Fruit fly (Drosophila melanogaster): ENCODE data around the gene CG34316.

CG34316 gene

DNA sequence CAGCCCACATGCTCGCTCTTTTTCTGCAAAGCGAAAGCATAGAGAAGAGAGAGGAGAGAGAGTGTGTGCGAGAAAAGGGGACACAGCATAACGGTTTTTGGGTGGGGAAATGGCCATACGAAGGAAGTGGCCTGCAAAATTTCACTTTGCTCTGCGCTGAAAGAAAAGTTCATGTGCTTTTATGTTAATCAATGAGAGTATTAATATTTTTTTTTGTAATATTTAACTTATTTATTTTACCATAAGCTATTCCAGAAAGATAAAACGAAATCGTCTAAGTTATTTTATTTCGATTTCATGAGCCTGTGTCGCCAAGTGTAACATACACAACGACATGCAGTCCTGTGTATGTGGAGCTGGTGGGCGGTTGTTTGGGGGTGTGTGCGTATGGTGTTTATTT lies 20.1 kb downstream of the CG34316 start (continued):
- TF ChIP-seq CG7963 (GFP tag; IDR thresholded peaks at IDR 0.05; ENCODE audit: partially characterized antibody) (no peak), CG12769 (tag; optimal IDR thresholded peaks at IDR 0.05) (no peak), her (GFP tag; optimal IDR thresholded peaks at IDR 0.05) (no peak), Pdp1 (GFP tag; optimal IDR thresholded peaks at IDR 0.05) (no peak), tup (GFP tag; optimal IDR thresholded peaks at IDR 0.05) (no peak), CG9797 (GFP tag; optimal IDR thresholded peaks at IDR 0.05) (no peak), tna (GFP tag; IDR thresholded peaks at IDR 0.05; ENCODE audit: partially characterized antibody) (no peak), ranshi (GFP tag; IDR thresholded peaks at IDR 0.05) (peak; percentile 72), CG8944 (GFP tag; optimal IDR thresholded peaks at IDR 0.05) (no peak), da (GFP tag; optimal IDR thresholded peaks at IDR 0.05) (no peak), CG8359 (GFP tag; optimal IDR thresholded peaks at IDR 0.05; ENCODE audit: borderline replicate concordance) (no peak), CG2875 (GFP tag; optimal IDR thresholded peaks at IDR 0.05) (no peak), H15 (GFP tag; IDR thresholded peaks at IDR 0.05) (peak; percentile 73), BEAF-32 (GFP tag; optimal IDR thresholded peaks at IDR 0.05) (no peak), CG11085 (GFP tag; IDR thresholded peaks at IDR 0.05) (0 out of 2 replicates have a peak, but pooled peaks have one; percentile 24), Atf-2 (GFP tag; optimal IDR thresholded peaks at IDR 0.05) (no peak), Aef1 (GFP tag; IDR thresholded peaks at IDR 0.05) (peak; percentile 66; the same call in 2 of the 3 replicates), CG12299 (tag; optimal IDR thresholded peaks at IDR 0.05) (peak; percentile 71), CG13894 (tag; optimal IDR thresholded peaks at IDR 0.05) (no peak), Atf6 (GFP tag; IDR thresholded peaks at IDR 0.05) (peak; percentile 86), CG6813 (GFP tag; optimal IDR thresholded peaks at IDR 0.05) (peak; percentile 66), CG15601 (tag; optimal IDR thresholded peaks at IDR 0.05) (no peak), CG8281 (tag; optimal IDR thresholded peaks at IDR 0.05) (no peak), CG1602 (GFP tag; optimal IDR thresholded peaks at IDR 0.05) (no peak), ATbp (GFP tag; optimal IDR thresholded peaks at IDR 0.05) (no peak), CG14965 (GFP tag; optimal IDR thresholded peaks at IDR 0.05; ENCODE audit: borderline replicate concordance) (no peak), lov (optimal IDR thresholded peaks at IDR 0.05) (no peak), lov (GFP tag; IDR thresholded peaks at IDR 0.05) (no peak), otp (GFP tag; IDR thresholded peaks at IDR 0.05) (no peak), CG2889 (GFP tag; IDR thresholded peaks at IDR 0.05) (0 out of 3 replicates have a peak, but pooled peaks have one; percentile 66), pan (optimal IDR thresholded peaks at IDR 0.05) (no peak), pan (GFP tag; optimal IDR thresholded peaks at IDR 0.05 in 1 of 2, IDR thresholded peaks at IDR 0.05 in 1 of 2) (peak in 1 of 2 experiments; percentile 75), CG14050 (GFP tag; IDR thresholded peaks at IDR 0.05) (peak; percentile 75), Deaf1 (tag; optimal IDR thresholded peaks at IDR 0.05) (no peak), bbx (GFP tag; IDR thresholded peaks at IDR 0.05; ENCODE audit: partially characterized antibody) (no peak), Ravus (GFP tag; IDR thresholded peaks at IDR 0.05) (peak; percentile 20), Hr51 (GFP tag; optimal IDR thresholded peaks at IDR 0.05) (peak in 1 of 2 experiments; percentile 30), ssp (GFP tag; IDR thresholded peaks at IDR 0.05) (peak; percentile 53), Poxn (GFP tag; IDR thresholded peaks at IDR 0.05) (peak; percentile 43; the same call in 1 of the 2 replicates), cg (GFP tag; optimal IDR thresholded peaks at IDR 0.05) (no peak), YL-1 (GFP tag; optimal IDR thresholded peaks at IDR 0.05) (peak; percentile 5), vfl (GFP tag; optimal IDR thresholded peaks at IDR 0.05) (no peak), CG4282 (GFP tag; optimal IDR thresholded peaks at IDR 0.05) (no peak), CG10274 (GFP tag; optimal IDR thresholded peaks at IDR 0.05) (no peak), zen2 (GFP tag; IDR thresholded peaks at IDR 0.05; ENCODE audit: partially characterized antibody) (no peak), CG18476 (GFP tag; optimal IDR thresholded peaks at IDR 0.05) (no peak), Max (GFP tag; optimal IDR thresholded peaks at IDR 0.05) (no peak), CG12744 (GFP tag; optimal IDR thresholded peaks at IDR 0.05) (no peak), zfh1 (GFP tag; IDR thresholded peaks at IDR 0.05) (0 out of 3 replicates have a peak, but pooled peaks have one; percentile 45), amos (GFP tag; IDR thresholded peaks at IDR 0.05; ENCODE audit: partially characterized antibody) (no peak)

Measured in whole organism, embryonic.